Fruit fly (Drosophila melanogaster) whole organism, embryonic: ENCODE data around the gene CG10793.
A peak's percentile ranks its signal among the peaks of the same experiment; 100 is the strongest.

Experiments
- ATbp ChIP-seq: fragments of 200-800 bp; sonication (Bioruptor generic); optimal IDR thresholded peaks from 2 replicates; lab custom pipeline; 2017; ENCODE audit warnings: missing biosample characterization, mild to moderate bottlenecking, missing genetic modification characterization, missing genetic modification reagents
- Abd-B ChIP-seq: fragments of 200-800 bp; sonication (Bioruptor generic); optimal IDR thresholded peaks from 2 replicates; lab custom pipeline; 2018; ENCODE audit warnings: missing biosample characterization, mild to moderate bottlenecking, missing genetic modification characterization, moderate library complexity
- Atf-2 ChIP-seq: fragments of 200-800 bp; sonication (Bioruptor generic); optimal IDR thresholded peaks from 2 replicates; lab custom pipeline; 2016; ENCODE audit warnings: missing biosample characterization, missing genetic modification characterization
- Atf3 ChIP-seq: fragments of 200-800 bp; sonication (Bioruptor generic); optimal IDR thresholded peaks from 3 replicates; lab custom pipeline; 2016; ENCODE audit warnings: missing biosample characterization, missing genetic modification characterization
- BtbVII ChIP-seq: fragments of 200-800 bp; sonication (Bioruptor generic); optimal IDR thresholded peaks from 3 replicates; lab custom pipeline; 2017; ENCODE audit warnings: missing biosample characterization, mild to moderate bottlenecking, missing genetic modification characterization
- CG10267 ChIP-seq: fragments of 200-800 bp; sonication (Bioruptor generic); optimal IDR thresholded peaks from 2 replicates; lab custom pipeline; 2018; ENCODE audit warnings: missing biosample characterization, mild to moderate bottlenecking, missing genetic modification characterization, moderate library complexity
- CG10274 ChIP-seq: fragments of 200-800 bp; sonication (Bioruptor generic); optimal IDR thresholded peaks from 3 replicates; lab custom pipeline; 2017; ENCODE audit warnings: missing biosample characterization, mild to moderate bottlenecking, missing genetic modification characterization
- CG10321 ChIP-seq: fragments of 200-800 bp; sonication (Bioruptor generic); IDR thresholded peaks from 2 replicates; pipeline ENCODE4 v1.3.6; 2022; ENCODE audit warnings: missing biosample characterization, missing genetic modification characterization
- CG10462 ChIP-seq: fragments of 200-800 bp; sonication (Bioruptor generic); optimal IDR thresholded peaks from 2 replicates; lab custom pipeline; 2016; ENCODE audit warnings: missing biosample characterization, missing genetic modification characterization
- CG10543 ChIP-seq: fragments of 200-800 bp; sonication (Bioruptor generic); optimal IDR thresholded peaks from 3 replicates; lab custom pipeline; 2017; ENCODE audit warnings: missing biosample characterization, mild to moderate bottlenecking, missing genetic modification characterization, moderate library complexity
- CG11247 ChIP-seq: fragments of 200-800 bp; sonication (Bioruptor generic); IDR thresholded peaks from 2 replicates; pipeline ENCODE4 v1.3.6; 2022; ENCODE audit warnings: missing biosample characterization, missing genetic modification characterization
- CG12744 ChIP-seq: fragments of 200-800 bp; sonication (Bioruptor generic); optimal IDR thresholded peaks from 2 replicates; lab custom pipeline; 2016; ENCODE audit warnings: missing biosample characterization, missing genetic modification characterization
- CG13775 ChIP-seq: fragments of 200-800 bp; sonication (Bioruptor generic); optimal IDR thresholded peaks from 3 replicates; lab custom pipeline; 2017; ENCODE audit warnings: missing biosample characterization, mild to moderate bottlenecking, missing genetic modification characterization
- CG14710 ChIP-seq: fragments of 200-800 bp; sonication (Bioruptor generic); optimal IDR thresholded peaks from 3 replicates; lab custom pipeline; 2019; ENCODE audit warnings: missing biosample characterization, mild to moderate bottlenecking, missing genetic modification characterization, moderate library complexity
- CG1529 ChIP-seq: fragments of 200-800 bp; sonication (Bioruptor generic); optimal IDR thresholded peaks from 3 replicates; lab custom pipeline; 2018; ENCODE audit warnings: missing biosample characterization, missing genetic modification characterization
- CG15601 ChIP-seq: fragments of 200-800 bp; sonication (Bioruptor generic); optimal IDR thresholded peaks from 3 replicates; lab custom pipeline; 2019; ENCODE audit warnings: missing biosample characterization, mild to moderate bottlenecking, missing genetic modification characterization, moderate library complexity
- CG18011 ChIP-seq: fragments of 200-800 bp; sonication (Bioruptor generic); optimal IDR thresholded peaks from 2 replicates; lab custom pipeline; 2017; ENCODE audit warnings: missing biosample characterization, missing genetic modification characterization, mild to moderate bottlenecking, moderate library complexity, missing genotype
- CG18764 ChIP-seq: fragments of 200-800 bp; sonication (Bioruptor generic); optimal IDR thresholded peaks from 3 replicates; lab custom pipeline; 2016; ENCODE audit warnings: missing biosample characterization, missing genetic modification characterization
- CG2678 ChIP-seq: fragments of 200-800 bp; sonication (Bioruptor generic); optimal IDR thresholded peaks from 3 replicates; lab custom pipeline; 2019; ENCODE audit warnings: missing biosample characterization, mild to moderate bottlenecking, missing genetic modification characterization, moderate library complexity
- CG31441 ChIP-seq: fragments of 200-800 bp; sonication (Bioruptor generic); IDR thresholded peaks from 2 replicates; pipeline ENCODE4 v1.3.6; 2022; ENCODE audit warnings: missing biosample characterization, missing genetic modification characterization
- CG33213 ChIP-seq: fragments of 200-800 bp; sonication (Bioruptor generic); optimal IDR thresholded peaks from 3 replicates; lab custom pipeline; 2016; ENCODE audit warnings: missing biosample characterization, missing genetic modification characterization
- CG33557 ChIP-seq: fragments of 200-800 bp; sonication (Bioruptor generic); optimal IDR thresholded peaks from 2 replicates; lab custom pipeline; 2019; ENCODE audit warnings: missing biosample characterization, mild to moderate bottlenecking, missing genetic modification characterization, moderate library complexity
- CG4854 ChIP-seq: fragments of 200-800 bp; sonication (Bioruptor generic); optimal IDR thresholded peaks from 2 replicates; lab custom pipeline; 2016; ENCODE audit warnings: missing biosample characterization, missing genetic modification characterization, inconsistent platforms
- CG8388 ChIP-seq: fragments of 200-800 bp; sonication (Bioruptor generic); optimal IDR thresholded peaks from 2 replicates; lab custom pipeline; 2019; ENCODE audit warnings: missing biosample characterization, mild to moderate bottlenecking, missing genetic modification characterization, moderate library complexity
- CHES-1-like ChIP-seq: fragments of 200-800 bp; sonication (Bioruptor generic); optimal IDR thresholded peaks from 2 replicates; lab custom pipeline; 2016; ENCODE audit warnings: missing biosample characterization, missing genetic modification characterization
- Deaf1 ChIP-seq: fragments of 200-800 bp; optimal IDR thresholded peaks from 3 replicates; lab custom pipeline; 2019; ENCODE audit warnings: missing biosample characterization, mild to moderate bottlenecking, missing genetic modification characterization, moderate library complexity
- E2f1 ChIP-seq: fragments of 200-800 bp; sonication (Bioruptor generic); IDR thresholded peaks from 2 replicates; pipeline ENCODE4 v1.3.6; 2022; ENCODE audit warnings: missing biosample characterization, missing genetic modification characterization
- Fer1 ChIP-seq: fragments of 200-800 bp; sonication (Bioruptor generic); optimal IDR thresholded peaks from 2 replicates; lab custom pipeline; 2017; ENCODE audit warnings: missing biosample characterization, mild to moderate bottlenecking, missing genetic modification characterization
- Hand ChIP-seq: fragments of 200-800 bp; sonication (Bioruptor generic); optimal IDR thresholded peaks from 2 replicates; lab custom pipeline; 2017; ENCODE audit warnings: mild to moderate bottlenecking, missing biosample characterization, missing genetic modification reagents, missing genetic modification characterization
- HmgZ ChIP-seq: fragments of 200-800 bp; sonication (Bioruptor generic); optimal IDR thresholded peaks from 2 replicates; lab custom pipeline; 2018; ENCODE audit warnings: missing biosample characterization, mild to moderate bottlenecking, missing genetic modification characterization
- Jarid2 ChIP-seq: fragments of 200-800 bp; sonication (Bioruptor generic); optimal IDR thresholded peaks from 3 replicates; lab custom pipeline; 2017; ENCODE audit warnings: mild to moderate bottlenecking, missing biosample characterization, missing genetic modification reagents, missing genetic modification characterization
- Meics ChIP-seq: fragments of 200-800 bp; sonication (Bioruptor generic); optimal IDR thresholded peaks from 2 replicates; lab custom pipeline; 2017; ENCODE audit warnings: missing biosample characterization, mild to moderate bottlenecking, missing genetic modification characterization
- Nf-YC ChIP-seq: fragments of 200-800 bp; optimal IDR thresholded peaks from 3 replicates; lab custom pipeline; 2019; ENCODE audit warnings: missing biosample characterization, mild to moderate bottlenecking, missing genetic modification characterization, moderate library complexity
- Optix ChIP-seq: fragments of 200-800 bp; sonication (Bioruptor generic); IDR thresholded peaks from 3 replicates; pipeline ENCODE4 v1.3.6; 2022; ENCODE audit warnings: missing biosample characterization, missing genetic modification characterization
- Side ChIP-seq: fragments of 200-800 bp; sonication (Bioruptor generic); optimal IDR thresholded peaks from 2 replicates; lab custom pipeline; 2016; ENCODE audit warnings: missing biosample characterization, missing genetic modification characterization
- TFAM ChIP-seq: fragments of 200-800 bp; sonication (Bioruptor generic); optimal IDR thresholded peaks from 2 replicates; lab custom pipeline; 2017; ENCODE audit warnings: missing biosample characterization, missing genetic modification characterization, inconsistent platforms
- Xrp1 ChIP-seq: fragments of 200-800 bp; sonication (Bioruptor generic); IDR thresholded peaks from 2 replicates; pipeline ENCODE4 v1.3.6; 2022; ENCODE audit warnings: missing biosample characterization, missing genetic modification characterization
- aop ChIP-seq: fragments of 200-800 bp; sonication (Bioruptor generic); IDR thresholded peaks from 2 replicates; pipeline ENCODE4 v1.3.6; 2022; ENCODE audit warnings: missing biosample characterization, missing genetic modification characterization
- bbx ChIP-seq: fragments of 200-800 bp; sonication (Bioruptor generic); IDR thresholded peaks from 2 replicates; pipeline ENCODE4 v1.3.6; 2022; ENCODE audit warnings: missing biosample characterization, missing genetic modification characterization; ENCODE audit not compliant: partially characterized antibody
- chm ChIP-seq: fragments of 200-800 bp; sonication (Bioruptor generic); IDR thresholded peaks from 2 replicates; pipeline ENCODE4 v1.3.6; 2022; ENCODE audit warnings: missing biosample characterization, missing genetic modification characterization
- cwo ChIP-seq: fragments of 200-800 bp; sonication (Bioruptor generic); optimal IDR thresholded peaks from 3 replicates; lab custom pipeline; 2017; ENCODE audit warnings: missing biosample characterization, missing genetic modification characterization, mild to moderate bottlenecking, moderate library complexity, missing genetic modification reagents
- jigr1 ChIP-seq: fragments of 200-800 bp; sonication (Bioruptor generic); IDR thresholded peaks from 3 replicates; pipeline ENCODE4 v1.3.6; 2022; ENCODE audit warnings: missing biosample characterization, missing genetic modification characterization
- nom ChIP-seq: fragments of 200-800 bp; sonication (Bioruptor generic); optimal IDR thresholded peaks from 2 replicates; lab custom pipeline; 2017; ENCODE audit warnings: missing biosample characterization, missing genetic modification characterization, mild to moderate bottlenecking, moderate library complexity, missing genetic modification reagents
- otp ChIP-seq: fragments of 200-800 bp; sonication (Bioruptor generic); IDR thresholded peaks from 3 replicates; pipeline ENCODE4, ENCODE4 v1.3.6; 2022; ENCODE audit warnings: missing biosample characterization, missing genetic modification characterization
- pho ChIP-seq: fragments of 200-800 bp; sonication (Bioruptor generic); optimal IDR thresholded peaks from 2 replicates; lab custom pipeline; 2016; ENCODE audit warnings: missing biosample characterization, missing genetic modification characterization
- pzg ChIP-seq: fragments of 200-800 bp; sonication (Bioruptor generic); optimal IDR thresholded peaks from 3 replicates; lab custom pipeline; 2018; ENCODE audit warnings: missing biosample characterization, mild to moderate bottlenecking, missing genetic modification characterization, moderate library complexity
- tll ChIP-seq, 2 experiments: fragments of 200-800 bp in 1 of 2; fragments of >200 bp in 1 of 2; sonication (Bioruptor generic) in 1 of 2; optimal IDR thresholded peaks; 2 replicates each; lab custom pipeline; 2017 to 2019; ENCODE audit warnings: missing biosample characterization in 2 of 2, missing genetic modification characterization in 2 of 2, mild to moderate bottlenecking in 1 of 2, moderate library complexity in 1 of 2
- usp ChIP-seq: fragments of >200 bp; optimal IDR thresholded peaks from 2 replicates; lab custom pipeline; 2017; ENCODE audit warnings: missing biosample characterization, missing genetic modification characterization
- wdn ChIP-seq: fragments of 200-800 bp; sonication (Bioruptor generic); IDR thresholded peaks from 2 replicates; pipeline ENCODE4 v1.3.6; 2022; ENCODE audit warnings: missing biosample characterization, missing genetic modification characterization
- zf30C ChIP-seq: fragments of 200-800 bp; sonication (Bioruptor generic); optimal IDR thresholded peaks from 3 replicates; lab custom pipeline; 2018; ENCODE audit warnings: missing biosample characterization, mild to moderate bottlenecking, missing genetic modification characterization

CG10793 gene

dm6 chrX:3358875-3359274 is 42.7 kb upstream of the CG10793 start (continued):
- no peak for TF ChIP-seq E2f1 (GFP tag; lab: Robert Waterston, UW)
- TF ChIP-seq CG2678 (tag; lab: Kevin White, UChicago) = peak; percentile 34
- no peak for TF ChIP-seq Optix (GFP tag; lab: Robert Waterston, UW)
- TF ChIP-seq CG33213 (GFP tag; lab: Kevin White, UChicago) = no peak
- no peak for TF ChIP-seq Abd-B (GFP tag; lab: Kevin White, UChicago)
- TF ChIP-seq CG13775 = no peak
- no peak for TF ChIP-seq CHES-1-like
- TF ChIP-seq Xrp1 = 0 out of 2 replicates have a peak, but pooled peaks have one; percentile 21
- no peak for TF ChIP-seq TFAM (GFP tag; lab: Kevin White, UChicago)
- no peak for TF ChIP-seq CG10543 (GFP tag; lab: Kevin White, UChicago)
- TF ChIP-seq jigr1 (GFP tag; lab: Robert Waterston, UW) = no peak
- no peak for TF ChIP-seq CG8388 (GFP tag; lab: Kevin White, UChicago)
- TF ChIP-seq CG1529 = no peak
- peak; percentile 12 for TF ChIP-seq Side (GFP tag; lab: Kevin White, UChicago)
- peak; percentile 35; the same call in 1 of the 3 replicates for TF ChIP-seq otp (GFP tag; lab: Robert Waterston, UW)
- no peak for TF ChIP-seq CG33557 (GFP tag; lab: Kevin White, UChicago)
- no peak for TF ChIP-seq aop (GFP tag; lab: Robert Waterston, UW)
- TF ChIP-seq Meics (GFP tag; lab: Kevin White, UChicago) = no peak
- peak; percentile 0 for TF ChIP-seq CG18764 (GFP tag; lab: Kevin White, UChicago)
- no peak for TF ChIP-seq Atf-2 (GFP tag; lab: Kevin White, UChicago)
- TF ChIP-seq, all 482 proteins: peak for 32

- TF ChIP-seq CG10274 (no peak), HmgZ (tag; lab: Kevin White, UChicago) (no peak), CG10321 (GFP tag; lab: Robert Waterston, UW) (no peak), CG18011 (no peak), CG15601 (tag; lab: Kevin White, UChicago) (peak; percentile 56), CG11247 (GFP tag; lab: Robert Waterston, UW) (no peak), usp (no peak), wdn (GFP tag; lab: Robert Waterston, UW) (no peak), BtbVII (peak; percentile 27), CG14710 (tag; lab: Kevin White, UChicago) (peak; percentile 25), chm (GFP tag; lab: Robert Waterston, UW) (peak; percentile 63; the same call in 1 of the 2 replicates), ATbp (GFP tag; lab: Kevin White, UChicago) (peak; percentile 78), pho (GFP tag; lab: Kevin White, UChicago) (no peak), Fer1 (GFP tag; lab: Kevin White, UChicago) (peak; percentile 1), Atf3 (GFP tag; lab: Kevin White, UChicago) (no peak), Hand (GFP tag; lab: Kevin White, UChicago) (no peak), tll (GFP tag; optimal IDR thresholded peaks at IDR 0.05; lab: Kevin White, UChicago) (no peak), Side (GFP tag; lab: Kevin White, UChicago) (peak; percentile 38), CG4854 (no peak), zf30C (GFP tag; lab: Kevin White, UChicago) (peak; percentile 51), CG12744 (GFP tag; lab: Kevin White, UChicago) (peak; percentile 27), Deaf1 (tag; lab: Kevin White, UChicago) (peak; percentile 2), CG10462 (GFP tag; lab: Kevin White, UChicago) (no peak), CG31441 (GFP tag; lab: Robert Waterston, UW) (peak; percentile 60), CG10267 (tag; lab: Kevin White, UChicago) (peak; percentile 10), bbx (no peak), Jarid2 (GFP tag; lab: Kevin White, UChicago) (peak; percentile 20), nom (GFP tag; lab: Kevin White, UChicago) (no peak), cwo (GFP tag; lab: Kevin White, UChicago) (no peak), Nf-YC (tag; lab: Kevin White, UChicago) (no peak), pzg (GFP tag; lab: Kevin White, UChicago) (no peak)
Measured at dm6 chrX:3357724-3358179, 41.5 kb upstream of the CG10793 start.
